Fruit fly (Drosophila melanogaster) whole organism, wandering third instar larva: Measurements from ENCODE around the gene Nckx30C.

Experiments used
- Abd-B ChIP-seq: fragments of >200 bp; optimal IDR thresholded peaks from 2 replicates; lab custom pipeline; 2017; ENCODE audit warnings: missing biosample characterization, missing genetic modification characterization
- CG32264 ChIP-seq: fragments of 200-800 bp; sonication (Bioruptor generic); optimal IDR thresholded peaks from 2 replicates; lab custom pipeline; 2016; ENCODE audit warnings: missing biosample characterization, missing genetic modification characterization
- OdsH ChIP-seq: fragments of 200-800 bp; sonication (Bioruptor generic); optimal IDR thresholded peaks from 2 replicates; lab custom pipeline; 2016; ENCODE audit warnings: missing biosample characterization, mild to moderate bottlenecking, missing genetic modification characterization
- br ChIP-seq: fragments of 200-800 bp; sonication (Bioruptor generic); optimal IDR thresholded peaks from 2 replicates; lab custom pipeline; 2016; ENCODE audit warnings: missing biosample characterization, missing genetic modification characterization
- dmrt93B ChIP-seq: fragments of 200-800 bp; sonication (Bioruptor generic); optimal IDR thresholded peaks from 2 replicates; lab custom pipeline; 2018; ENCODE audit warnings: missing biosample characterization, mild to moderate bottlenecking, missing genetic modification characterization
- h ChIP-seq: fragments of 200-800 bp; sonication (Bioruptor generic); optimal IDR thresholded peaks from 3 replicates; lab custom pipeline; 2016; ENCODE audit warnings: missing biosample characterization, mild to moderate bottlenecking, missing genetic modification characterization
- jim ChIP-seq: fragments of 175-275, 200-325 bp; sonication (Bioruptor generic); optimal IDR thresholded peaks from 2 replicates; lab custom pipeline; 2016; ENCODE audit warnings: missing biosample characterization, mild to moderate bottlenecking, missing genetic modification characterization
- pan ChIP-seq: fragments of >200 bp; optimal IDR thresholded peaks from 2 replicates; lab custom pipeline; 2017
- psq ChIP-seq: fragments of 200-800 bp; sonication (Bioruptor generic); optimal IDR thresholded peaks from 3 replicates; lab custom pipeline; 2017; ENCODE audit warnings: missing biosample characterization, mild to moderate bottlenecking, missing genetic modification characterization, moderate library complexity
- rgr ChIP-seq: fragments of 200-800 bp; sonication (Bioruptor generic); optimal IDR thresholded peaks from 3 replicates; lab custom pipeline; 2016; ENCODE audit warnings: missing biosample characterization, mild to moderate bottlenecking, missing genetic modification characterization
- tai ChIP-seq: sonication (Bioruptor generic); optimal IDR thresholded peaks from 2 replicates; lab custom pipeline; 2016; ENCODE audit warnings: missing biosample characterization, missing genetic modification characterization
- woc ChIP-seq: sonication (Bioruptor generic); optimal IDR thresholded peaks from 2 replicates; lab custom pipeline; 2016; ENCODE audit warnings: missing biosample characterization, mild to moderate bottlenecking, missing genetic modification characterization

dm6 chr2L:9697561-9697960, 48.7 kb downstream of the Nckx30C start:
- TF ChIP-seq woc (GFP tag; lab: Kevin White, UChicago) (no peak), psq (GFP tag; lab: Kevin White, UChicago) (no peak), tai (GFP tag; lab: Kevin White, UChicago) (no peak), dmrt93B (GFP tag; lab: Kevin White, UChicago) (no peak), CG32264 (GFP tag; lab: Kevin White, UChicago) (no peak), br (GFP tag; lab: Kevin White, UChicago) (no peak), Abd-B (GFP tag; lab: Kevin White, UChicago) (no peak), h (GFP tag; lab: Kevin White, UChicago) (no peak), jim (GFP tag; lab: Kevin White, UChicago) (no peak), rgr (GFP tag; lab: Kevin White, UChicago) (no peak), pan (no peak), OdsH (GFP tag; lab: Kevin White, UChicago) (no peak)
